Worm (Caenorhabditis elegans): ENCODE measurements around the gene gur-4.

The gur-4 gene

DNA sequence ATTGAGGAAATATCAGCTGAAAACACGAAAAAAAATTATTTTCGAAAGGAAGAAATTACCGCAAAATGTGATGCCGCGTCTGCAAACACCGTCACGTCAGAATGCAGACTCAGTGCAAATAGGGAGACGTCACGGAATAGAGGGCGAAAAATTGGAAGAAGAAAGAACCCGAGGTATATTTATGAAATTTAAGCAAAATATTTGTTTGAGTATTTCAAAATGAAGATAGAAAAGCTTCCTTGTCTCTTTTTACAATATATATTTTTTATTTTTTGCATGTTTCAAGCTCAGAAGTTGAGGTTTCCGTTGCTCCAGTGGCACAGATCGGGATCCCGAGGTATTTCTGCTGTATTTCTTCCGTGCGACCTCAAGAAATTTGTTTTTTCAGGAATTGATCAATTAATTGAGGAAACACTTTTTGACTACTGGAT, 39.3 kb downstream of the gur-4 start, which contains the start of gene W03H9.2 (continued):
- TF ChIP-seq snu-23 (GFP tag; optimal IDR thresholded peaks at IDR 0.05), result peak; percentile 81
- peak; percentile 97 for TF ChIP-seq F16B12.6 (tag; optimal IDR thresholded peaks at IDR 0.05)
- no peak for TF ChIP-seq ztf-4 (tag; optimal IDR thresholded peaks at IDR 0.05)
- no peak for TF ChIP-seq mdl-1 (tag; optimal IDR thresholded peaks at IDR 0.05)
- peak; percentile 93 for TF ChIP-seq pax-3 (tag; optimal IDR thresholded peaks at IDR 0.05)
- TF ChIP-seq lsy-2 (tag; optimal IDR thresholded peaks at IDR 0.05), result peak; percentile 76
- peak; percentile 69 for TF ChIP-seq fkh-4 (tag; optimal IDR thresholded peaks at IDR 0.05; ENCODE audit: borderline replicate concordance)
- TF ChIP-seq alr-1 (tag; optimal IDR thresholded peaks at IDR 0.05; ENCODE audit: borderline replicate concordance), result no peak
- no peak for TF ChIP-seq hlh-17 (GFP tag; optimal IDR thresholded peaks at IDR 0.05; ENCODE audit: borderline replicate concordance)
- TF ChIP-seq nhr-237 (tag; optimal IDR thresholded peaks at IDR 0.05), result no peak
- peak; percentile 54 for TF ChIP-seq mep-1 (tag; optimal IDR thresholded peaks at IDR 0.05)
- peak; percentile 66 for TF ChIP-seq ceh-90 (tag; optimal IDR thresholded peaks at IDR 0.05)
- TF ChIP-seq efl-3 (GFP tag; optimal IDR thresholded peaks at IDR 0.05), result no peak
- TF ChIP-seq mab-9 (GFP tag; IDR thresholded peaks at IDR 0.05), result no peak
- peak; percentile 90 for TF ChIP-seq rnt-1 (tag; optimal IDR thresholded peaks at IDR 0.05)
- peak; percentile 54 for TF ChIP-seq snpc-4 (tag; optimal IDR thresholded peaks at IDR 0.05)
- no peak for TF ChIP-seq mef-2 (tag; optimal IDR thresholded peaks at IDR 0.05)
- TF ChIP-seq pqm-1 (tag; optimal IDR thresholded peaks at IDR 0.05), result no peak
- peak; percentile 77 for TF ChIP-seq nhr-20 (tag; optimal IDR thresholded peaks at IDR 0.05)
- peak; percentile 73 to 86 for TF ChIP-seq efl-1 (optimal IDR thresholded peaks at IDR 0.05)
- TF ChIP-seq efl-1 (GFP tag; optimal IDR thresholded peaks at IDR 0.05 in 1 of 2), result peak; percentile 81 to 98
- no peak for TF ChIP-seq unc-62 (GFP tag; optimal IDR thresholded peaks at IDR 0.05)
- peak; percentile 87 for TF ChIP-seq lir-3 (tag; optimal IDR thresholded peaks at IDR 0.05; ENCODE audit: poor library complexity)
- no peak for TF ChIP-seq unc-30 (tag; optimal IDR thresholded peaks at IDR 0.05)
- no peak for TF ChIP-seq skn-1 (tag; optimal IDR thresholded peaks at IDR 0.05)
- peak; percentile 84 for TF ChIP-seq nhr-47 (tag; optimal IDR thresholded peaks at IDR 0.05)
- TF ChIP-seq zip-4 (GFP tag; optimal IDR thresholded peaks at IDR 0.05), result peak; percentile 49
- no peak for TF ChIP-seq nhr-11 (tag; optimal IDR thresholded peaks at IDR 0.05)
- peak; percentile 86 for TF ChIP-seq nhr-85 (tag)
- peak in 2 of 6 experiments; percentile 12 to 20 for TF ChIP-seq elt-3 (tag; optimal IDR thresholded peaks at IDR 0.05)
- TF ChIP-seq isw-1 (GFP tag; IDR thresholded peaks at IDR 0.05), result peak; percentile 73
- TF ChIP-seq dsc-1 (tag; optimal IDR thresholded peaks at IDR 0.05), result peak; percentile 81

DNA sequence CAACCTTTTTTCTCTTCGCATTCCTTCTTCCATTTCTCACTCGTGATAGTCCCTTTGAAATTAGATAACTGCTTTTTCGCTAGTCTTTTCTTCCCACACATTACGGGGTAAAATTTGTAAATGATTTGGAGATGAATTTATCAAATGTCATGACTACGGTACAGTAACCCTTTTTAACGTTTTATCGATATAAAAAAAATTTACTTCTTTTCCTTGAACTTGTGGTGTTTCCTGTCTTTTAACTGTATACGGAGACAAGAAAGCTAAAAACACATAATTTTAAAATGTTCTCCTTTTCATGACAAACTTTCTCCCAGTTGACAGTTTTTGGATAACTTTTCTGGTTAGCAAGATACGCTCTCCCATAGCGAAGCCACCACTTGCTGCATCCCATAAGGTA, 45.5 kb downstream of the gur-4 start, which contains the start of gene W03H9.1:
Gene W03H9.1, minus strand, starts transcription at position 101 of the 400 bp plus-strand sequence.
- TF ChIP-seq lin-35 (GFP tag; optimal IDR thresholded peaks at IDR 0.05) (no peak), tlp-1 (tag; optimal IDR thresholded peaks at IDR 0.05) (no peak), unc-30 (tag; optimal IDR thresholded peaks at IDR 0.05) (no peak), rnt-1 (tag; optimal IDR thresholded peaks at IDR 0.05) (no peak), pqm-1 (tag; optimal IDR thresholded peaks at IDR 0.05) (no peak), ceh-63 (GFP tag; optimal IDR thresholded peaks at IDR 0.05) (no peak)

DNA sequence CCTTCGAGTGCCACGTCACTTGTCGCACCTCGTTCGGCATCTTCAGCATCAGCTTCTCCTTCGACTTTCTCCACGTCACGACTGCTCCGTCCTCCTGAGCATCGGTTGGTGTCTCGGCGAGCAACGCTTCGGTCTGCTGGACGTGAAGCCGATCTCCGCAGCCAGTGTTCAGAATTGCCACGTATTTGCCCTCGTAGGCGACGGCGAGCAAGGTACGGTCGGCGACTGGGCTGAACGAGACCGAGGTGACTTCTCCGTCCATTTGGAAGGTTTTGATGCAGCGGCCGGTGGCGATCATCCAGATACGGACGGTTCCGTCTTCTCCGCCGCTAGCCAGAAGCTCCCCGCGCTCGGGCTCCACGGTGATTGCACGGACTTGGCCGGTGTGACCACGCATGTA, 47.7 kb downstream of the gur-4 start:
- TF ChIP-seq lin-15B (tag; optimal IDR thresholded peaks at IDR 0.05) (no peak), ceh-82 (tag; optimal IDR thresholded peaks at IDR 0.05) (no peak), nhr-12 (tag; optimal IDR thresholded peaks at IDR 0.05) (no peak), ceh-90 (tag; optimal IDR thresholded peaks at IDR 0.05) (no peak), xbp-1 (tag; optimal IDR thresholded peaks at IDR 0.05) (no peak), grh-1 (GFP tag; IDR thresholded peaks at IDR 0.05) (no peak), lsy-2 (tag; optimal IDR thresholded peaks at IDR 0.05) (no peak), rnt-1 (tag; optimal IDR thresholded peaks at IDR 0.05) (no peak), egl-27 (tag; optimal IDR thresholded peaks at IDR 0.05) (no peak), tbx-2 (tag; optimal IDR thresholded peaks at IDR 0.05) (no peak), jun-1 (tag; optimal IDR thresholded peaks at IDR 0.05) (no peak), isw-1 (GFP tag; IDR thresholded peaks at IDR 0.05) (no peak), ztf-11 (tag; optimal IDR thresholded peaks at IDR 0.05) (no peak), unc-30 (tag; optimal IDR thresholded peaks at IDR 0.05) (no peak), blmp-1 (tag; optimal IDR thresholded peaks at IDR 0.05) (no peak), nhr-28 (tag; optimal IDR thresholded peaks at IDR 0.05) (no peak)

Measured in whole organism, L1 larva.